Fruit fly (Drosophila melanogaster) Kc167 (cell line): ENCODE data around the gene Mitf.

Experiments used
- Myc ChIP-seq: fragments of >200 bp; optimal IDR thresholded peaks from 2 replicates; lab custom pipeline; 2017; ENCODE audit warnings: missing external identifiers
- insv ChIP-seq: fragments of >200 bp; optimal IDR thresholded peaks from 3 replicates; lab custom pipeline; 2018; ENCODE audit warnings: missing external identifiers
- psq ChIP-seq: fragments of >200 bp; optimal IDR thresholded peaks from 2 replicates; lab custom pipeline; 2017; ENCODE audit warnings: missing external identifiers

- TF ChIP-seq Myc (lab: Kevin White, UChicago): no peak
- TF ChIP-seq insv (lab: Kevin White, UChicago): no peak
- no peak for TF ChIP-seq psq (lab: Kevin White, UChicago)
These were observed 39.6 kb downstream of the Mitf start for dm6 chr4:1238252-1238651.
